Worm (Caenorhabditis elegans) whole organism, young adult: ENCODE results near the gene M176.5.
"Not testable (repeated sequence)": the region's sequence is repeated elsewhere in the genome, so short reads cannot be mapped to it uniquely, and the experiment has no call there.

Source experiments
- C06A6.2 ChIP-seq: fragments of 200-800 bp; sonication (Bioruptor generic); conservative IDR thresholded peaks from 2 replicates; pipeline ENCODE4 v1.3.6; 2022; ENCODE audit warnings: missing genetic modification characterization, missing compliant biosample characterization
- C17E4.6 ChIP-seq: fragments of 200-800 bp; sonication (Bioruptor generic); IDR thresholded peaks from 2 replicates; pipeline ENCODE4 v1.3.6; 2022; ENCODE audit warnings: missing genetic modification reagents, missing genetic modification characterization, missing compliant biosample characterization
- F23B12.7 ChIP-seq: sonication (generic microtip); optimal IDR thresholded peaks from 2 replicates; lab custom pipeline; 2017; ENCODE audit warnings: missing genetic modification characterization, mild to moderate bottlenecking, missing compliant biosample characterization, antibody characterized with exemption, moderate library complexity; ENCODE audit not compliant: insufficient read depth
- F49E8.2 ChIP-seq: sonication (generic microtip); optimal IDR thresholded peaks from 3 replicates; lab custom pipeline; 2017; ENCODE audit warnings: missing genetic modification characterization, mild to moderate bottlenecking, missing compliant biosample characterization, antibody characterized with exemption, moderate library complexity; ENCODE audit not compliant: insufficient read depth
- F52B5.7 ChIP-seq: sonication (generic microtip); optimal IDR thresholded peaks from 2 replicates; lab custom pipeline; 2016; ENCODE audit warnings: mild to moderate bottlenecking, missing genetic modification characterization, missing compliant biosample characterization
- F57A8.1 ChIP-seq: fragments of 200-800 bp; sonication (Bioruptor generic); optimal IDR thresholded peaks from 2 replicates; lab custom pipeline; 2018; ENCODE audit warnings: mild to moderate bottlenecking, missing genetic modification characterization, moderate library complexity, missing compliant biosample characterization
- F57C9.4 ChIP-seq: sonication (generic microtip); optimal IDR thresholded peaks from 2 replicates; lab custom pipeline; 2017; ENCODE audit warnings: mild to moderate bottlenecking, missing genetic modification characterization, missing compliant biosample characterization
- T07F8.4 ChIP-seq: sonication (generic microtip); optimal IDR thresholded peaks from 2 replicates; lab custom pipeline; 2016; ENCODE audit warnings: mild to moderate bottlenecking, missing genetic modification characterization, moderate library complexity, missing compliant biosample characterization
- Y53F4B.3 ChIP-seq: fragments of 200-800 bp; sonication (Bioruptor generic); IDR thresholded peaks from 2 replicates; pipeline ENCODE4 v1.3.6; 2022; ENCODE audit warnings: missing genetic modification reagents, missing genetic modification characterization, missing compliant biosample characterization
- Y56A3A.18 ChIP-seq: fragments of 200-800 bp; sonication (Bioruptor generic); IDR thresholded peaks from 2 replicates; pipeline ENCODE4 v1.3.6; 2022; ENCODE audit warnings: missing genetic modification reagents, missing genetic modification characterization, missing compliant biosample characterization
- ZK185.1 ChIP-seq: sonication (generic microtip); optimal IDR thresholded peaks from 2 replicates; lab custom pipeline; 2016; ENCODE audit warnings: mild to moderate bottlenecking, missing genetic modification characterization, missing compliant biosample characterization; ENCODE audit not compliant: poor library complexity, severe bottlenecking
- ama-1 ChIP-seq, 3 experiments: fragments of 150-350 bp in 1 of 3; sonication (generic microtip) in 2 of 3; optimal IDR thresholded peaks; 2 replicates each; lab custom pipeline; 2014 to 2018; ENCODE audit warnings: missing biosample characterization in 2 of 3, missing genetic modification characterization in 2 of 3, missing genetic modification reagents in 2 of 3
- aptf-2 ChIP-seq: fragments of 200-800 bp; sonication (Bioruptor generic); conservative IDR thresholded peaks from 2 replicates; pipeline ENCODE4 v1.3.6; 2022; ENCODE audit warnings: missing genetic modification reagents, missing genetic modification characterization, missing compliant biosample characterization
- attf-5 ChIP-seq: fragments of 200-800 bp; sonication (Bioruptor generic); optimal IDR thresholded peaks from 2 replicates; lab custom pipeline; 2018; ENCODE audit warnings: mild to moderate bottlenecking, missing genetic modification characterization, missing compliant biosample characterization
- attf-6 ChIP-seq: fragments of 200-800 bp; sonication (Bioruptor generic); IDR thresholded peaks from 2 replicates; pipeline ENCODE4 v1.3.6; 2022; ENCODE audit warnings: missing genetic modification reagents, missing genetic modification characterization, missing compliant biosample characterization
- bed-2 ChIP-seq: fragments of 200-800 bp; sonication (Bioruptor generic); IDR thresholded peaks from 2 replicates; pipeline ENCODE4 v1.3.6; 2022; ENCODE audit warnings: missing genetic modification reagents, missing genetic modification characterization, missing compliant biosample characterization
- chd-7 ChIP-seq: sonication (generic microtip); optimal IDR thresholded peaks from 2 replicates; lab custom pipeline; 2016; ENCODE audit warnings: mild to moderate bottlenecking, missing genetic modification characterization, moderate library complexity, missing compliant biosample characterization
- die-1 ChIP-seq: sonication (generic microtip); optimal IDR thresholded peaks from 2 replicates; lab custom pipeline; 2016; ENCODE audit warnings: missing genotype, mild to moderate bottlenecking, missing genetic modification characterization, missing compliant biosample characterization
- dpff-1 ChIP-seq: sonication (generic microtip); optimal IDR thresholded peaks from 2 replicates; lab custom pipeline; 2017; ENCODE audit warnings: mild to moderate bottlenecking, missing genetic modification characterization, missing compliant biosample characterization
- egl-18 ChIP-seq: fragments of 200-800 bp; sonication (Bioruptor generic); IDR thresholded peaks from 2 replicates; pipeline ENCODE4 v1.3.6; 2022; ENCODE audit warnings: missing genetic modification reagents, missing genetic modification characterization, missing compliant biosample characterization
- egrh-3 ChIP-seq: fragments of 200-800 bp; sonication (Bioruptor generic); IDR thresholded peaks from 2 replicates; pipeline ENCODE4 v1.3.6; 2022; ENCODE audit warnings: missing genetic modification reagents, missing genetic modification characterization, missing compliant biosample characterization
- him-1 ChIP-seq: sonication (generic microtip); optimal IDR thresholded peaks from 2 replicates; lab custom pipeline; 2016; ENCODE audit warnings: missing genotype, missing genetic modification reagents, missing genetic modification characterization, missing compliant biosample characterization
- hlh-26 ChIP-seq: fragments of 200-800 bp; sonication (Bioruptor generic); conservative IDR thresholded peaks from 2 replicates; pipeline ENCODE4 v1.3.6; 2022; ENCODE audit warnings: missing genetic modification reagents, missing genetic modification characterization, missing compliant biosample characterization
- hmg-1.2 ChIP-seq: fragments of 200-800 bp; sonication (Bioruptor generic); IDR thresholded peaks from 2 replicates; pipeline ENCODE4 v1.3.6; 2022; ENCODE audit warnings: missing genetic modification reagents, missing genetic modification characterization, missing compliant biosample characterization
- lin-54 ChIP-seq: fragments of 200-800 bp; sonication (Bioruptor generic); optimal IDR thresholded peaks from 2 replicates; lab custom pipeline; 2018; ENCODE audit warnings: mild to moderate bottlenecking, missing genetic modification characterization, missing compliant biosample characterization
- lir-1 ChIP-seq: fragments of 200-800 bp; sonication (Bioruptor generic); conservative IDR thresholded peaks from 2 replicates; pipeline ENCODE4 v1.3.6; 2022; ENCODE audit warnings: missing genetic modification reagents, missing genetic modification characterization, missing compliant biosample characterization
- lsl-1 ChIP-seq: fragments of 200-800 bp; sonication (Bioruptor generic); optimal IDR thresholded peaks from 2 replicates; lab custom pipeline; 2018; ENCODE audit warnings: mild to moderate bottlenecking, missing genetic modification characterization, moderate library complexity, missing compliant biosample characterization
- mcd-1 ChIP-seq: fragments of 200-800 bp; sonication (Bioruptor generic); IDR thresholded peaks from 2 replicates; pipeline ENCODE4 v1.3.6; 2022; ENCODE audit warnings: missing genetic modification reagents, missing genetic modification characterization, missing compliant biosample characterization
- mes-4 ChIP-seq: sonication (generic microtip); optimal IDR thresholded peaks from 2 replicates; lab custom pipeline; 2016; ENCODE audit warnings: missing genotype, missing genetic modification characterization, missing compliant biosample characterization
- nfya-2 ChIP-seq: fragments of 200-800 bp; sonication (Bioruptor generic); IDR thresholded peaks from 2 replicates; pipeline ENCODE4 v1.3.6; 2022; ENCODE audit warnings: missing genetic modification reagents, missing genetic modification characterization, missing compliant biosample characterization
- nhr-80 ChIP-seq: sonication (generic microtip); optimal IDR thresholded peaks from 2 replicates; lab custom pipeline; 2016; ENCODE audit warnings: missing genetic modification characterization, missing compliant biosample characterization
- pbrm-1 ChIP-seq: fragments of 200-800 bp; sonication (Bioruptor generic); IDR thresholded peaks from 2 replicates; pipeline ENCODE4 v1.3.6; 2022; ENCODE audit warnings: missing genetic modification reagents, missing genetic modification characterization, missing compliant biosample characterization
- sdz-38 ChIP-seq: sonication (generic microtip); optimal IDR thresholded peaks from 2 replicates; lab custom pipeline; 2016; ENCODE audit warnings: missing genotype, missing genetic modification characterization, missing compliant biosample characterization
- snpc-1.3 ChIP-seq: sonication (generic microtip); optimal IDR thresholded peaks from 2 replicates; lab custom pipeline; 2017; ENCODE audit warnings: missing genetic modification characterization, mild to moderate bottlenecking, missing compliant biosample characterization, antibody characterized with exemption, moderate library complexity, missing genotype, missing genetic modification reagents; ENCODE audit not compliant: insufficient read depth
- snpc-3.4 ChIP-seq: sonication (generic microtip); optimal IDR thresholded peaks from 2 replicates; lab custom pipeline; 2017; ENCODE audit warnings: missing genetic modification characterization, mild to moderate bottlenecking, missing compliant biosample characterization, antibody characterized with exemption, moderate library complexity, missing genotype, missing genetic modification reagents
- somi-1 ChIP-seq: fragments of 200-800 bp; sonication (Bioruptor generic); optimal IDR thresholded peaks from 2 replicates; lab custom pipeline; 2018; ENCODE audit warnings: mild to moderate bottlenecking, missing genetic modification characterization, missing compliant biosample characterization
- sptf-2 ChIP-seq: fragments of 200-800 bp; sonication (Bioruptor generic); optimal IDR thresholded peaks from 2 replicates; lab custom pipeline; 2018; ENCODE audit warnings: mild to moderate bottlenecking, missing genetic modification characterization, missing compliant biosample characterization
- ztf-26 ChIP-seq: sonication (generic microtip); optimal IDR thresholded peaks from 2 replicates; lab custom pipeline; 2017; ENCODE audit warnings: missing genetic modification characterization, missing compliant biosample characterization
- ztf-28 ChIP-seq: fragments of 200-800 bp; sonication (Bioruptor generic); IDR thresholded peaks from 2 replicates; pipeline ENCODE4 v1.3.6; 2022; ENCODE audit warnings: missing genetic modification reagents, missing genetic modification characterization, missing compliant biosample characterization
- ztf-3 ChIP-seq: fragments of 200-800 bp; sonication (Bioruptor generic); optimal IDR thresholded peaks from 2 replicates; lab custom pipeline; 2018; ENCODE audit warnings: mild to moderate bottlenecking, missing genetic modification characterization, missing compliant biosample characterization

M176.5 gene

ce11 chrII:9468414-9468813 is 40.9 kb upstream of the M176.5 start, which contains the start of gene chil-23:
Gene chil-23, minus strand, starts transcription at chrII:9468611.
- TF ChIP-seq snpc-3.4 (tag; lab: Kevin White, UChicago) (no peak), F49E8.2 (tag; lab: Kevin White, UChicago) (no peak), nhr-80 (tag; lab: Kevin White, UChicago) (peak; percentile 85), Y53F4B.3 (GFP tag; lab: Robert Waterston, UW) (no peak), bed-2 (GFP tag; lab: Robert Waterston, UW) (no peak), hlh-26 (GFP tag; lab: Robert Waterston, UW) (no peak), mes-4 (tag; lab: Kevin White, UChicago) (no peak)

DNA sequence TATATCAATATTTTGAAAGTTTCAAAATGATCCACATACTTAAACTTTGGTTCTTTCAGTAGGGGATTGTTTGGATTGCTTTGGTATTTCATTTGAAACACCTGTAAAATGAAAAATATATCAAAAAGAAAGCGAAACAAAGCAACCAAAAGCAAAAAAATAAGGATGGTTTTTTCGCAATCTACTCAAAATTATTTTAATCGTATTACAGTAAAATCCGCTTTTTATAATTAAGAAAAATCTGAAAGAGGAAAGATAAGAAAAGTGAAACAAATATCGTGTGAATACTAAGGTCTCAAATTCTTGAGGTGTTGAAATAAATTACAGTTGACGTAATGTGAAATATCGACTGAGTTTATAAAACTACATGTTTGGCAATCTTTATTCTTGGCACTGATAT is 38.6 kb upstream of the M176.5 start, which contains the start of gene chil-22:
chil-22 (minus strand) TSS at position 101 of the 400 bp plus-strand sequence.
- TF ChIP-seq attf-6 (GFP tag; lab: Robert Waterston, UW) = no peak
- TF ChIP-seq pbrm-1 = no peak
- no peak for TF ChIP-seq lin-54 (GFP tag; lab: Kevin White, UChicago)
- TF ChIP-seq ama-1 (optimal IDR thresholded peaks at IDR 0.05; lab: Kevin White, UChicago) = no peak
- no peak for TF ChIP-seq ama-1 (GFP tag; optimal IDR thresholded peaks at IDR 0.05; lab: Kevin White, UChicago)
- no peak for TF ChIP-seq somi-1 (GFP tag; lab: Kevin White, UChicago)
- TF ChIP-seq lsl-1 (GFP tag; lab: Kevin White, UChicago) = no peak
- no peak for TF ChIP-seq chd-7
- no peak for TF ChIP-seq snpc-1.3 (tag; lab: Kevin White, UChicago)
- no peak for TF ChIP-seq die-1 (tag; lab: Kevin White, UChicago)
- no peak for TF ChIP-seq egrh-3 (GFP tag; lab: Robert Waterston, UW)
- TF ChIP-seq sdz-38 (tag; lab: Kevin White, UChicago) = no peak
- no peak for TF ChIP-seq egl-18 (GFP tag; lab: Robert Waterston, UW)
- no peak for TF ChIP-seq attf-5
- no peak for TF ChIP-seq ZK185.1
- TF ChIP-seq sptf-2 = no peak

ce11 chrII:9461881-9462280 is 34.3 kb upstream of the M176.5 start, which contains the start of gene chil-21:
Gene chil-21, minus strand, starts transcription at chrII:9461981.
- not testable (repeated sequence) for TF ChIP-seq him-1 (tag; lab: Kevin White, UChicago); ztf-3 (GFP tag; lab: Kevin White, UChicago); F23B12.7
- TF ChIP-seq, all 124 proteins: peak for 0; not testable (repeated sequence) for 124

DNA sequence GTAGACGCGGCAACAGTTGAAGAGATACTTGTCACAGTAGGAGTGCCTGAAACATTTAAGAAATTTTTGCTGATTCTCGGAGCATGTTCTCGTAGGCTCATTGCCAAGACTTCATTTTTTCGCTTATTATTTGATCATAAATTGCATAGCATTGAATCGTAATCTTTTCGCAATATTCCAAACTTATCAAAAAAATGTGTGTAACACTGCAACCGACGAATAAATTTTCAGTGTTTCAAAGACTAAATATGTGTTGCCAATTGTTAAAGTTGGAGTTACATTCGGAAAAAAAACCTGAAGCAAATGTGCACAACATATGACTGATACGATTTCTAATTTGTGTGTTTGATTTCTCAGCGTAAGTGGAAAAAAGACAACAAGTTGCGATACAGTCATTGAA is 31.9 kb upstream of the M176.5 start, which contains the start of gene R09D1.14:
R09D1.14 (minus strand) TSS at position 101 of the 400 bp plus-strand sequence.
- TF ChIP-seq F57C9.4 (tag; lab: Kevin White, UChicago); somi-1 (GFP tag; lab: Kevin White, UChicago); F57A8.1 (GFP tag; lab: Kevin White, UChicago): not testable (repeated sequence)
- TF ChIP-seq, all 124 proteins: peak for 0; not testable (repeated sequence) for 124

DNA sequence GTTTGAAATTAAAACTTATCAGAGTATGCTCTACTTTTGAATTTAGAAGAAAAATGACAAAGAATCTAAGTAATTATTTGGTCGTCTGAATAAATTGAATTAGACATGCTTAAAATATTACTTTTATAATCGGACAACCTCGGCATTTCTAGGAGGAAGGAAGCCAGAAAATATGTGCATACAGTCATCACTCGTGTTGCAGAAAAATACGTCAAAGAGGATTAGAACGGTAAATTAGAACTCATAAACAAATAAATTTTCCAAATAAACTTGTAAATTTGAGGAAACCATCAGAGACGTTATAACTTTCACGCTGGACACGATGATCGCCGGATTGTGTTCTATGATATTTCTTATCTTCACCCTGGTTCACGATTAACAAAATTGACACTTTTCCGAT is 26.8 kb upstream of the M176.5 start, which contains the start of gene chil-19:
chil-19 (minus strand) TSS at position 101 of the 400 bp plus-strand sequence.
- TF ChIP-seq sptf-2 (no peak), mcd-1 (no peak), F49E8.2 (tag; lab: Kevin White, UChicago) (no peak), C06A6.2 (GFP tag; lab: Robert Waterston, UW) (no peak), ztf-28 (no peak), nfya-2 (GFP tag; lab: Robert Waterston, UW) (no peak), F23B12.7 (no peak), bed-2 (GFP tag; lab: Robert Waterston, UW) (no peak), ztf-26 (no peak), Y53F4B.3 (GFP tag; lab: Robert Waterston, UW) (no peak), T07F8.4 (no peak), aptf-2 (no peak), Y56A3A.18 (GFP tag; lab: Robert Waterston, UW) (no peak), hmg-1.2 (GFP tag; lab: Robert Waterston, UW) (no peak), dpff-1 (tag; lab: Kevin White, UChicago) (no peak), F52B5.7 (tag; lab: Kevin White, UChicago) (no peak), lir-1 (GFP tag; lab: Robert Waterston, UW) (no peak), C17E4.6 (no peak), egl-18 (GFP tag; lab: Robert Waterston, UW) (no peak)
